Fruit fly (Drosophila melanogaster) whole organism, wandering third instar larva: ENCODE data around the gene Hph.
A peak's percentile ranks its signal among the peaks of the same experiment; 100 is the strongest.

Experiments
- Abd-B ChIP-seq: fragments of >200 bp; optimal IDR thresholded peaks from 2 replicates; lab custom pipeline; 2017; ENCODE audit warnings: missing biosample characterization, missing genetic modification characterization
- CG32264 ChIP-seq: fragments of 200-800 bp; sonication (Bioruptor generic); optimal IDR thresholded peaks from 2 replicates; lab custom pipeline; 2016; ENCODE audit warnings: missing biosample characterization, missing genetic modification characterization
- CG9705 ChIP-seq: fragments of 200-800 bp; sonication (Bioruptor generic); optimal IDR thresholded peaks from 2 replicates; lab custom pipeline; 2018; ENCODE audit warnings: missing biosample characterization, mild to moderate bottlenecking, missing genetic modification characterization
- CrebA ChIP-seq: fragments of 200-800 bp; sonication (Bioruptor generic); optimal IDR thresholded peaks from 2 replicates; lab custom pipeline; 2016; ENCODE audit warnings: missing biosample characterization, mild to moderate bottlenecking, missing genetic modification characterization, borderline replicate concordance
- Dfd ChIP-seq: fragments of >200 bp; optimal IDR thresholded peaks from 2 replicates; lab custom pipeline; 2017; ENCODE audit warnings: missing biosample characterization, missing genetic modification characterization
- Dif ChIP-seq: fragments of 200-275, 200-300 bp; sonication (Bioruptor generic); optimal IDR thresholded peaks from 2 replicates; lab custom pipeline; 2018; ENCODE audit warnings: missing biosample characterization, missing genetic modification characterization; ENCODE audit not compliant: partially characterized antibody
- GATAd ChIP-seq: sonication (Bioruptor generic); optimal IDR thresholded peaks from 2 replicates; lab custom pipeline; 2016; ENCODE audit warnings: missing biosample characterization, missing genetic modification characterization
- HLH106 ChIP-seq: fragments of 200-800 bp; optimal IDR thresholded peaks from 3 replicates; lab custom pipeline; 2019; ENCODE audit warnings: missing biosample characterization, mild to moderate bottlenecking, missing genetic modification characterization, moderate library complexity
- Hnf4 ChIP-seq: fragments of 200-800 bp; sonication (Bioruptor generic); optimal IDR thresholded peaks from 2 replicates; lab custom pipeline; 2016; ENCODE audit warnings: missing biosample characterization, mild to moderate bottlenecking, missing genetic modification characterization
- Hr78 ChIP-seq: fragments of >200 bp; optimal IDR thresholded peaks from 2 replicates; lab custom pipeline; 2017; ENCODE audit warnings: missing biosample characterization, missing genetic modification characterization
- Hr83 ChIP-seq: fragments of 200-300 bp; sonication (Bioruptor generic); optimal IDR thresholded peaks from 2 replicates; lab custom pipeline; 2016; ENCODE audit warnings: missing biosample characterization, mild to moderate bottlenecking, missing genetic modification characterization, moderate library complexity; ENCODE audit not compliant: poor library complexity, severe bottlenecking
- Jra ChIP-seq: sonication (Bioruptor generic); optimal IDR thresholded peaks from 2 replicates; lab custom pipeline; 2016; ENCODE audit warnings: missing biosample characterization, missing genetic modification characterization
- Mio ChIP-seq: sonication (Bioruptor generic); optimal IDR thresholded peaks from 2 replicates; lab custom pipeline; 2016; ENCODE audit warnings: missing biosample characterization, missing genetic modification characterization
- Myc ChIP-seq: fragments of >200 bp; optimal IDR thresholded peaks from 2 replicates; lab custom pipeline; 2017
- N ChIP-seq: fragments of >200 bp; optimal IDR thresholded peaks from 2 replicates; lab custom pipeline; 2018; ENCODE audit warnings: missing biosample characterization, missing external identifiers, missing genetic modification characterization
- OdsH ChIP-seq: fragments of 200-800 bp; sonication (Bioruptor generic); optimal IDR thresholded peaks from 2 replicates; lab custom pipeline; 2016; ENCODE audit warnings: missing biosample characterization, mild to moderate bottlenecking, missing genetic modification characterization
- Rel ChIP-seq, 2 experiments: fragments of 200-800 bp; sonication (Bioruptor generic) in 1 of 2; optimal IDR thresholded peaks; 2 replicates in 1 of 2; 3 replicates in 1 of 2; lab custom pipeline; 2016 to 2019; ENCODE audit warnings: mild to moderate bottlenecking in 2 of 2, missing biosample characterization in 2 of 2, missing genetic modification characterization in 2 of 2, moderate library complexity in 1 of 2
- Sp1 ChIP-seq: fragments of 200-800 bp; sonication (Bioruptor generic); optimal IDR thresholded peaks from 3 replicates; lab custom pipeline; 2019; ENCODE audit warnings: missing biosample characterization, mild to moderate bottlenecking, missing genetic modification characterization, moderate library complexity
- Vsx2 ChIP-seq: fragments of 200-300, 225-300 bp; sonication (Bioruptor generic); optimal IDR thresholded peaks from 2 replicates; lab custom pipeline; 2018; ENCODE audit warnings: missing biosample characterization, missing genetic modification characterization; ENCODE audit not compliant: partially characterized antibody
- br ChIP-seq: fragments of 200-800 bp; sonication (Bioruptor generic); optimal IDR thresholded peaks from 2 replicates; lab custom pipeline; 2016; ENCODE audit warnings: missing biosample characterization, missing genetic modification characterization
- brk ChIP-seq: fragments of 200-800 bp; sonication (Bioruptor generic); optimal IDR thresholded peaks from 2 replicates; lab custom pipeline; 2016; ENCODE audit warnings: missing biosample characterization, mild to moderate bottlenecking, missing genetic modification characterization
- dl ChIP-seq, 2 experiments: fragments of 175-275, 200-275 bp in 1 of 2; fragments of 200-275 bp in 1 of 2; sonication (Bioruptor generic); optimal IDR thresholded peaks; lab custom pipeline; 2018; ENCODE audit warnings: mild to moderate bottlenecking in 2 of 2, missing biosample characterization in 2 of 2, missing genetic modification characterization in 2 of 2, moderate library complexity in 2 of 2; ENCODE audit not compliant: partially characterized antibody in 2 of 2, insufficient read depth in 1 of 2
- dmrt93B ChIP-seq: fragments of 200-800 bp; sonication (Bioruptor generic); optimal IDR thresholded peaks from 2 replicates; lab custom pipeline; 2018; ENCODE audit warnings: missing biosample characterization, mild to moderate bottlenecking, missing genetic modification characterization
- dsf ChIP-seq: sonication (Bioruptor generic); optimal IDR thresholded peaks from 2 replicates; lab custom pipeline; 2016; ENCODE audit warnings: missing biosample characterization, missing genetic modification characterization, borderline replicate concordance
- ey ChIP-seq: fragments of 200-800 bp; sonication (Bioruptor generic); optimal IDR thresholded peaks from 2 replicates; lab custom pipeline; 2016; ENCODE audit warnings: missing biosample characterization, missing genetic modification characterization
- foxo ChIP-seq, 2 experiments: fragments of 200-800 bp; sonication (Bioruptor generic); optimal IDR thresholded peaks; 2 replicates in 1 of 2; 3 replicates in 1 of 2; lab custom pipeline; 2016 to 2017; ENCODE audit warnings: missing biosample characterization in 2 of 2, missing genetic modification characterization in 2 of 2
- fru ChIP-seq: fragments of 200-800 bp; sonication (Bioruptor generic); optimal IDR thresholded peaks from 3 replicates; lab custom pipeline; 2016; ENCODE audit warnings: missing biosample characterization, mild to moderate bottlenecking, missing genetic modification characterization
- h ChIP-seq: fragments of 200-800 bp; sonication (Bioruptor generic); optimal IDR thresholded peaks from 3 replicates; lab custom pipeline; 2016; ENCODE audit warnings: missing biosample characterization, mild to moderate bottlenecking, missing genetic modification characterization
- jim ChIP-seq: fragments of 175-275, 200-325 bp; sonication (Bioruptor generic); optimal IDR thresholded peaks from 2 replicates; lab custom pipeline; 2016; ENCODE audit warnings: missing biosample characterization, mild to moderate bottlenecking, missing genetic modification characterization
- lola ChIP-seq: fragments of >200 bp; optimal IDR thresholded peaks from 2 replicates; lab custom pipeline; 2017; ENCODE audit warnings: missing biosample characterization, missing genetic modification characterization
- pan ChIP-seq: fragments of >200 bp; optimal IDR thresholded peaks from 2 replicates; lab custom pipeline; 2017
- psq ChIP-seq: fragments of 200-800 bp; sonication (Bioruptor generic); optimal IDR thresholded peaks from 3 replicates; lab custom pipeline; 2017; ENCODE audit warnings: missing biosample characterization, mild to moderate bottlenecking, missing genetic modification characterization, moderate library complexity
- rgr ChIP-seq: fragments of 200-800 bp; sonication (Bioruptor generic); optimal IDR thresholded peaks from 3 replicates; lab custom pipeline; 2016; ENCODE audit warnings: missing biosample characterization, mild to moderate bottlenecking, missing genetic modification characterization
- sage ChIP-seq: fragments of 200-800 bp; sonication (Bioruptor generic); optimal IDR thresholded peaks from 2 replicates; lab custom pipeline; 2016; ENCODE audit warnings: missing biosample characterization, mild to moderate bottlenecking, missing genetic modification characterization
- sv ChIP-seq: fragments of 200-800 bp; sonication (Bioruptor generic); optimal IDR thresholded peaks from 3 replicates; lab custom pipeline; 2016; ENCODE audit warnings: missing biosample characterization, missing genetic modification characterization
- tai ChIP-seq: sonication (Bioruptor generic); optimal IDR thresholded peaks from 2 replicates; lab custom pipeline; 2016; ENCODE audit warnings: missing biosample characterization, missing genetic modification characterization
- usp ChIP-seq: fragments of >200 bp; optimal IDR thresholded peaks from 2 replicates; lab custom pipeline; 2017; ENCODE audit warnings: missing biosample characterization, missing genetic modification characterization
- woc ChIP-seq: sonication (Bioruptor generic); optimal IDR thresholded peaks from 2 replicates; lab custom pipeline; 2016; ENCODE audit warnings: missing biosample characterization, mild to moderate bottlenecking, missing genetic modification characterization

Hph gene

dm6 chr3R:5256462-5257146 is at the start of gene Hph, which contains the start of gene Enoph:
TSS of gene Hph (plus strand) at chr3R:5257037.
TSS of gene Enoph (minus strand) at chr3R:5256681.
- TF ChIP-seq Dif (GFP tag; lab: Kevin White, UChicago), result no peak
- peak; percentile 33 for TF ChIP-seq sage (GFP tag; lab: Kevin White, UChicago)
- peak; percentile 73 for TF ChIP-seq woc (GFP tag; lab: Kevin White, UChicago)
- TF ChIP-seq usp, result no peak
- TF ChIP-seq ey (GFP tag; lab: Kevin White, UChicago), result peak; percentile 56
- TF ChIP-seq dl (GFP tag; optimal IDR thresholded peaks at IDR 0.05; lab: Kevin White, UChicago; ENCODE audit: insufficient read depth in 1 of 2, partially characterized antibody in 2 of 2), result no peak
- TF ChIP-seq jim (GFP tag; lab: Kevin White, UChicago), result no peak
- TF ChIP-seq foxo (GFP tag; optimal IDR thresholded peaks at IDR 0.05; lab: Kevin White, UChicago), result peak in 1 of 2 experiments; percentile 76
- no peak for TF ChIP-seq Hr78 (GFP tag; lab: Kevin White, UChicago)
- TF ChIP-seq psq (GFP tag; lab: Kevin White, UChicago), result peak; percentile 68
- peak; percentile 33 for TF ChIP-seq CG32264 (GFP tag; lab: Kevin White, UChicago)
- peak; percentile 72 for TF ChIP-seq rgr
- TF ChIP-seq Myc (lab: Kevin White, UChicago), result peak; percentile 26
- TF ChIP-seq Jra, result peak; percentile 89
- peak; percentile 83 for TF ChIP-seq Hnf4 (GFP tag; lab: Kevin White, UChicago)
- TF ChIP-seq dmrt93B, result peak; percentile 60
- TF ChIP-seq OdsH (GFP tag; lab: Kevin White, UChicago), result peak; percentile 64
- TF ChIP-seq pan (lab: Kevin White, UChicago), result no peak
- TF ChIP-seq h (GFP tag; lab: Kevin White, UChicago), result peak; percentile 76
- TF ChIP-seq lola (GFP tag; lab: Kevin White, UChicago), result no peak
- peak; percentile 58 for TF ChIP-seq Hr83 (GFP tag; lab: Kevin White, UChicago)
- TF ChIP-seq dsf, result peak; percentile 68
- peak; percentile 72 for TF ChIP-seq br (GFP tag; lab: Kevin White, UChicago)
- no peak for TF ChIP-seq Vsx2 (GFP tag; lab: Kevin White, UChicago)
- no peak for TF ChIP-seq Mio (GFP tag; lab: Kevin White, UChicago)
- TF ChIP-seq CrebA (GFP tag; lab: Kevin White, UChicago), result no peak
- peak; percentile 88 for TF ChIP-seq tai (GFP tag; lab: Kevin White, UChicago)
- TF ChIP-seq Dfd (GFP tag; lab: Kevin White, UChicago), result no peak
- TF ChIP-seq N (GFP tag; lab: Kevin White, UChicago), result peak; percentile 34
- TF ChIP-seq fru (GFP tag; lab: Kevin White, UChicago), result peak; percentile 73
- TF ChIP-seq CG9705 (GFP tag; lab: Kevin White, UChicago), result peak; percentile 31
- peak; percentile 46 for TF ChIP-seq sv
- TF ChIP-seq Sp1 (GFP tag; lab: Kevin White, UChicago), result peak; percentile 71
- TF ChIP-seq GATAd (GFP tag; lab: Kevin White, UChicago), result peak; percentile 26
- no peak for TF ChIP-seq Abd-B (GFP tag; lab: Kevin White, UChicago)
- TF ChIP-seq Rel (GFP tag; optimal IDR thresholded peaks at IDR 0.05; lab: Kevin White, UChicago), result peak; percentile 20
- peak; percentile 17 for TF ChIP-seq Rel (tag; optimal IDR thresholded peaks at IDR 0.05; lab: Kevin White, UChicago)
- TF ChIP-seq HLH106 (tag; lab: Kevin White, UChicago), result peak; percentile 80
- no peak for TF ChIP-seq brk (GFP tag; lab: Kevin White, UChicago)
